Fruit fly (Drosophila melanogaster): Measurements from ENCODE around the gene CG46335.

DNA sequence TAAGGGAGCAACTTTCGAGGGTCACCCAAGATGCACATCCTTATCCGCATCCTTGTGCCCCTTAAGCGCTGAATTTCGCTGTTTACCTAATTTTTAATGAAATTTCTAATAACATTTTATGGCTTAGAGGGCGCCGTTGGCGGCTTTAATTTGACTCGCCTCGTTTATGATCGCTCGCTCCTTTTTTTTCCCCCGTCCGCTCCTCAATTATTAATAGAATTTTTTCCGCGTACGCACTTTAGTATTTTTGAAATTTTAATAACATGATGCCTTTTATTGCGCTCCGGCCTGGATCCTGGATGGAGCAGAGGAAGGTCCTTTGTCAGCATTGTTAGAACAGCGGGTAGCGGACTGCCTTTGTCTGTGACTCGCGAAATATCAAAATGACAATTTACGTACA is at the start of gene CG46335:
- TF ChIP-seq CG8478 (optimal IDR thresholded peaks at IDR 0.05) = no peak
- TF ChIP-seq psq (optimal IDR thresholded peaks at IDR 0.05) = no peak
